Fruit fly (Drosophila melanogaster) whole organism, embryonic: ENCODE data around the gene CG15418.

Experiments
- Atf-2 ChIP-seq: fragments of 200-800 bp; sonication (Bioruptor generic); optimal IDR thresholded peaks from 2 replicates; lab custom pipeline; 2016; ENCODE audit warnings: missing biosample characterization, missing genetic modification characterization
- Awh ChIP-seq: fragments of 200-800 bp; sonication (Bioruptor generic); IDR thresholded peaks from 2 replicates; pipeline ENCODE4, ENCODE4 v1.3.6; 2022; ENCODE audit warnings: missing biosample characterization, missing genetic modification characterization
- CG10267 ChIP-seq: fragments of 200-800 bp; sonication (Bioruptor generic); optimal IDR thresholded peaks from 2 replicates; lab custom pipeline; 2018; ENCODE audit warnings: missing biosample characterization, mild to moderate bottlenecking, missing genetic modification characterization, moderate library complexity
- CG13775 ChIP-seq: fragments of 200-800 bp; sonication (Bioruptor generic); optimal IDR thresholded peaks from 3 replicates; lab custom pipeline; 2017; ENCODE audit warnings: missing biosample characterization, mild to moderate bottlenecking, missing genetic modification characterization
- CG13894 ChIP-seq: fragments of 200-800 bp; sonication (Bioruptor generic); optimal IDR thresholded peaks from 3 replicates; lab custom pipeline; 2018; ENCODE audit warnings: missing biosample characterization, mild to moderate bottlenecking, missing genetic modification characterization, moderate library complexity
- CG14441 ChIP-seq: fragments of 200-800 bp; sonication (Bioruptor generic); IDR thresholded peaks from 2 replicates; pipeline ENCODE4 v1.3.6; 2022; ENCODE audit warnings: missing biosample characterization, missing genetic modification characterization
- CG15479 ChIP-seq: fragments of 200-800 bp; sonication (Bioruptor generic); optimal IDR thresholded peaks from 3 replicates; lab custom pipeline; 2019; ENCODE audit warnings: missing biosample characterization, mild to moderate bottlenecking, missing genetic modification characterization, moderate library complexity
- CG16779 ChIP-seq: fragments of 200-800 bp; sonication (Bioruptor generic); IDR thresholded peaks from 2 replicates; pipeline ENCODE4 v1.3.6; 2022; ENCODE audit warnings: missing biosample characterization, missing genetic modification characterization
- CG17385 ChIP-seq: fragments of 200-800 bp; sonication (Bioruptor generic); optimal IDR thresholded peaks from 3 replicates; lab custom pipeline; 2018; ENCODE audit warnings: missing biosample characterization, mild to moderate bottlenecking, missing genetic modification characterization
- CG17612 ChIP-seq: fragments of 200-800 bp; sonication (Bioruptor generic); IDR thresholded peaks from 2 replicates; pipeline ENCODE4 v1.3.6; 2022; ENCODE audit warnings: missing biosample characterization, missing genetic modification characterization
- CG2199 ChIP-seq: fragments of 200-800 bp; sonication (Bioruptor generic); IDR thresholded peaks from 3 replicates; pipeline ENCODE4 v1.3.6; 2022; ENCODE audit warnings: missing biosample characterization, missing genetic modification characterization
- CG30431 ChIP-seq: fragments of 200-800 bp; sonication (Bioruptor generic); optimal IDR thresholded peaks from 2 replicates; lab custom pipeline; 2017; ENCODE audit warnings: missing biosample characterization, missing genetic modification characterization
- CG31441 ChIP-seq: fragments of 200-800 bp; sonication (Bioruptor generic); IDR thresholded peaks from 2 replicates; pipeline ENCODE4 v1.3.6; 2022; ENCODE audit warnings: missing biosample characterization, missing genetic modification characterization
- CG34224 ChIP-seq: fragments of 200-800 bp; sonication (Bioruptor generic); IDR thresholded peaks from 3 replicates; pipeline ENCODE4 v1.3.6; 2022; ENCODE audit warnings: missing biosample characterization, missing genetic modification characterization; ENCODE audit not compliant: partially characterized antibody
- CG42726 ChIP-seq: fragments of 200-800 bp; sonication (Bioruptor generic); IDR thresholded peaks from 2 replicates; pipeline ENCODE4 v1.3.6; 2022; ENCODE audit warnings: missing biosample characterization, missing genetic modification characterization; ENCODE audit not compliant: partially characterized antibody
- CG7928 ChIP-seq: fragments of 200-800 bp; sonication (Bioruptor generic); optimal IDR thresholded peaks from 2 replicates; lab custom pipeline; 2017; ENCODE audit warnings: missing biosample characterization, mild to moderate bottlenecking, missing genetic modification characterization
- CG8478 ChIP-seq: fragments of >200 bp; optimal IDR thresholded peaks from 2 replicates; lab custom pipeline; 2018
- CG9817 ChIP-seq: fragments of 200-800 bp; sonication (Bioruptor generic); optimal IDR thresholded peaks from 2 replicates; lab custom pipeline; 2018; ENCODE audit warnings: missing biosample characterization, mild to moderate bottlenecking, missing genetic modification characterization, moderate library complexity
- D ChIP-seq, 2 experiments: fragments of 200-800 bp in 1 of 2; fragments of >200 bp in 1 of 2; sonication (Bioruptor generic) in 1 of 2; optimal IDR thresholded peaks; 2 replicates in 1 of 2; 3 replicates in 1 of 2; lab custom pipeline; 2017; ENCODE audit warnings: mild to moderate bottlenecking in 1 of 2, missing biosample characterization in 1 of 2, missing genetic modification characterization in 1 of 2, missing genetic modification reagents in 1 of 2
- Dfd ChIP-seq, 2 experiments: fragments of >200 bp; optimal IDR thresholded peaks; 2 replicates each; lab custom pipeline; 2017; ENCODE audit warnings: missing biosample characterization in 2 of 2, missing genetic modification characterization in 2 of 2
- Dip2 ChIP-seq: fragments of 200-800 bp; sonication (Bioruptor generic); IDR thresholded peaks from 2 replicates; pipeline ENCODE4 v1.3.6; 2022; ENCODE audit warnings: missing biosample characterization, missing genetic modification characterization
- Elba2 ChIP-seq: fragments of 200-800 bp; sonication (Bioruptor generic); optimal IDR thresholded peaks from 3 replicates; lab custom pipeline; 2016; ENCODE audit warnings: missing biosample characterization, missing genetic modification characterization
- Gsc ChIP-seq: fragments of 200-800 bp; sonication (Bioruptor generic); IDR thresholded peaks from 2 replicates; pipeline ENCODE4 v1.3.6; 2022; ENCODE audit warnings: missing biosample characterization, missing genetic modification characterization
- Hr39 ChIP-seq: fragments of >200 bp; optimal IDR thresholded peaks from 2 replicates; lab custom pipeline; 2017
- Lhr ChIP-seq: fragments of 200-800 bp; sonication (Bioruptor generic); optimal IDR thresholded peaks from 3 replicates; lab custom pipeline; 2017; ENCODE audit warnings: mild to moderate bottlenecking, missing biosample characterization, missing genetic modification reagents, missing genetic modification characterization
- Med ChIP-seq: fragments of 200-800 bp; sonication (Bioruptor generic); peaks from one replicate; lab custom pipeline; 2016; ENCODE audit warnings: missing biosample characterization, missing genetic modification characterization, mild to moderate bottlenecking, inconsistent platforms, moderate library complexity
- NC2α ChIP-seq: fragments of 200-800 bp; sonication (Bioruptor generic); optimal IDR thresholded peaks from 2 replicates; lab custom pipeline; 2016; ENCODE audit warnings: missing biosample characterization, missing genetic modification characterization
- Opbp ChIP-seq: fragments of 200-800 bp; sonication (Bioruptor generic); IDR thresholded peaks from 3 replicates; pipeline ENCODE4 v1.3.6; 2022; ENCODE audit warnings: missing biosample characterization, missing genetic modification characterization; ENCODE audit not compliant: partially characterized antibody
- Trl ChIP-seq, 3 experiments: fragments of >200 bp in 2 of 3; fragments of 200-800 bp in 1 of 3; sonication (Bioruptor generic) in 1 of 3; optimal IDR thresholded peaks; 2 replicates in 1 of 3; 3 replicates in 2 of 3; lab custom pipeline; 2016 to 2017; ENCODE audit warnings: missing biosample characterization in 1 of 3, missing genetic modification characterization in 1 of 3
- abd-A ChIP-seq: fragments of 200-800 bp; sonication (Bioruptor generic); optimal IDR thresholded peaks from 3 replicates; lab custom pipeline; 2019; ENCODE audit warnings: missing biosample characterization, mild to moderate bottlenecking, missing genetic modification characterization, moderate library complexity
- ara ChIP-seq: fragments of 200-800 bp; sonication (Bioruptor generic); IDR thresholded peaks from 2 replicates; pipeline ENCODE4 v1.3.6; 2022; ENCODE audit warnings: missing biosample characterization, missing genetic modification characterization
- az2 ChIP-seq: fragments of 200-800 bp; sonication (Bioruptor generic); optimal IDR thresholded peaks from 3 replicates; lab custom pipeline; 2016; ENCODE audit warnings: missing biosample characterization, missing genetic modification characterization
- bbx ChIP-seq: fragments of 200-800 bp; sonication (Bioruptor generic); IDR thresholded peaks from 2 replicates; pipeline ENCODE4 v1.3.6; 2022; ENCODE audit warnings: missing biosample characterization, missing genetic modification characterization; ENCODE audit not compliant: partially characterized antibody
- cad ChIP-seq: fragments of >200 bp; optimal IDR thresholded peaks from 2 replicates; lab custom pipeline; 2017; ENCODE audit warnings: missing biosample characterization, missing genetic modification characterization
- chinmo ChIP-seq: fragments of 200-800 bp; sonication (Bioruptor generic); IDR thresholded peaks from 4 replicates; pipeline ENCODE4 v1.3.6; 2022; ENCODE audit warnings: missing biosample characterization, missing genetic modification characterization; ENCODE audit not compliant: partially characterized antibody
- ci ChIP-seq: fragments of 200-800 bp; sonication (Bioruptor generic); IDR thresholded peaks from 3 replicates; pipeline ENCODE4 v1.3.6; 2022; ENCODE audit warnings: missing biosample characterization, missing genetic modification characterization
- esg ChIP-seq: fragments of 200-800 bp; sonication (Bioruptor generic); conservative IDR thresholded peaks from 2 replicates; pipeline ENCODE4 v1.3.6; 2022; ENCODE audit warnings: missing biosample characterization, missing genetic modification characterization
- lmd ChIP-seq: fragments of 200-800 bp; sonication (Bioruptor generic); IDR thresholded peaks from 2 replicates; pipeline ENCODE4 v1.3.6; 2022; ENCODE audit warnings: missing biosample characterization, missing genetic modification characterization
- org-1 ChIP-seq: fragments of 200-800 bp; sonication (Bioruptor generic); optimal IDR thresholded peaks from 2 replicates; lab custom pipeline; 2017; ENCODE audit warnings: missing biosample characterization, missing genetic modification characterization
- otp ChIP-seq: fragments of 200-800 bp; sonication (Bioruptor generic); IDR thresholded peaks from 3 replicates; pipeline ENCODE4, ENCODE4 v1.3.6; 2022; ENCODE audit warnings: missing biosample characterization, missing genetic modification characterization
- pnt ChIP-seq: fragments of 200-800 bp; sonication (Bioruptor generic); optimal IDR thresholded peaks from 3 replicates; lab custom pipeline; 2016; ENCODE audit warnings: missing biosample characterization, missing genetic modification characterization
- prd ChIP-seq, 3 experiments: fragments of >200 bp in 2 of 3; fragments of 200-800 bp in 1 of 3; sonication (Bioruptor generic) in 1 of 3; optimal IDR thresholded peaks in 2 of 3; IDR thresholded peaks in 1 of 3; 2 replicates in 2 of 3; 3 replicates in 1 of 3; pipeline versions ENCODE4 v1.3.6 to Lab custom; 2017 to 2022; ENCODE audit warnings: missing biosample characterization in 1 of 3, missing genetic modification characterization in 1 of 3
- pum ChIP-seq: fragments of 200-800 bp; sonication (Bioruptor generic); optimal IDR thresholded peaks from 2 replicates; lab custom pipeline; 2016; ENCODE audit warnings: missing biosample characterization, missing genetic modification characterization
- ro ChIP-seq: fragments of 200-800 bp; sonication (Bioruptor generic); IDR thresholded peaks from 2 replicates; pipeline ENCODE4 v1.3.6; 2022; ENCODE audit warnings: missing biosample characterization, missing genetic modification characterization
- sd ChIP-seq: fragments of 200-800 bp; sonication (Bioruptor generic); optimal IDR thresholded peaks from 3 replicates; lab custom pipeline; 2018; ENCODE audit warnings: missing biosample characterization, mild to moderate bottlenecking, missing genetic modification characterization, moderate library complexity
- twi ChIP-seq: fragments of 200-800 bp; optimal IDR thresholded peaks from 2 replicates; lab custom pipeline; 2019; ENCODE audit warnings: missing biosample characterization, mild to moderate bottlenecking, missing genetic modification characterization, moderate library complexity
- zen ChIP-seq: fragments of 200-800 bp; sonication (Bioruptor generic); optimal IDR thresholded peaks from 3 replicates; lab custom pipeline; 2018; ENCODE audit warnings: missing biosample characterization, mild to moderate bottlenecking, missing genetic modification characterization, moderate library complexity

CG15418 gene

DNA sequence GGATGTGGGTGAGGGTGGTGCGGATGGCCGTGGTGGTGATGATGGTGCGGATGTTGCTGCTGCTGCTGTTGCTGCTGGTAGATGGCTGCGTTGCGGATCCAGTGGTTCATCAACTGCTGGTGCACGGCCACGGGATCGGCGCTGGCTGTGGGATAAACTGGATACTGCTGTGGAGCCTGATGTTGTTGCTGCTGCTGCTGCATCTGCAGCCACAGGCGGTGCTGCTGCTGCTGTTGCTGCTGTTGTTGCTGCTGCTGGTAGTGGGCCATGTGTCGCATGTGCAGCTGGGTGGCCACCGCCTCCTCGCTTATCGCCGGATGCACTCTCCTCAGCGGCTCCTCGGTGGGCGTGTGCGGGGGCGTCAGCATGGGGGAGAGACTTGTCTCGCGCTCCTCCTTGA, 15.8 kb downstream of the CG15418 start:
- TF ChIP-seq CG8478 (peak; percentile 60), Gsc (GFP tag; lab: Robert Waterston, UW) (no peak), Dfd (GFP tag; optimal IDR thresholded peaks at IDR 0.05; lab: Kevin White, UChicago) (peak in 1 of 2 experiments; percentile 11), Opbp (GFP tag; lab: Robert Waterston, UW) (0 out of 3 replicates have a peak, but pooled peaks have one; percentile 35)

DNA sequence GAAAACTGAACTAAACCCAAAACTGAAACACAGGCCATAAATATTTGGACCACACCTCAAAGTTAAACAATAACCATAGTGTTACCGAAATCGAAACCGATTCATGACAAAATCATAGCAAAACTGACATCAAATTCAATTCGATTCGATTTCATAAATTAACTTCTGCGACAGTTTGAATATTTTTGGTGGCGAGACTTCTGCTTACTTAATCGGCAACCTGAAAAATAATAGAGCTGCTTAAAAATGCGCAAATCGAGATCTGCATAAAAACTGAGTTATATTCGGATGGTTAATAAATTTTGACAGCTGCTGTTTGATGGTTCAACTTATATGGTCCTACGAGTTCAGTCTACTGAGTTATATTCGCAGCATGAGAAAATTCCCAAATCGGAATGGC, 18.0 kb downstream of the CG15418 start:
- TF ChIP-seq Hr39 (lab: Kevin White, UChicago) (no peak), org-1 (GFP tag; lab: Kevin White, UChicago) (no peak), CG16779 (no peak), CG13894 (tag; lab: Kevin White, UChicago) (peak; percentile 54), Atf-2 (GFP tag; lab: Kevin White, UChicago) (no peak), CG13775 (GFP tag; lab: Kevin White, UChicago) (no peak), abd-A (peak; percentile 78), CG42726 (no peak), CG7928 (GFP tag; lab: Kevin White, UChicago) (no peak), Lhr (GFP tag; lab: Kevin White, UChicago) (no peak), bbx (GFP tag; lab: Robert Waterston, UW) (no peak), CG34224 (GFP tag; lab: Robert Waterston, UW) (no peak), CG2199 (GFP tag; lab: Robert Waterston, UW) (no peak), sd (tag; lab: Kevin White, UChicago) (peak; percentile 22), Gsc (GFP tag; lab: Robert Waterston, UW) (no peak), CG8478 (no peak), Trl (optimal IDR thresholded peaks at IDR 0.05; lab: Kevin White, UChicago) (no peak), Trl (GFP tag; optimal IDR thresholded peaks at IDR 0.05; lab: Kevin White, UChicago) (no peak), chinmo (GFP tag; lab: Robert Waterston, UW) (0 out of 4 replicates have a peak, but pooled peaks have one; percentile 33), Awh (no peak), pnt (GFP tag; lab: Kevin White, UChicago) (no peak), CG17612 (no peak), Dip2 (GFP tag; lab: Robert Waterston, UW) (no peak), CG9817 (no peak), pum (no peak), CG14441 (no peak)

DNA sequence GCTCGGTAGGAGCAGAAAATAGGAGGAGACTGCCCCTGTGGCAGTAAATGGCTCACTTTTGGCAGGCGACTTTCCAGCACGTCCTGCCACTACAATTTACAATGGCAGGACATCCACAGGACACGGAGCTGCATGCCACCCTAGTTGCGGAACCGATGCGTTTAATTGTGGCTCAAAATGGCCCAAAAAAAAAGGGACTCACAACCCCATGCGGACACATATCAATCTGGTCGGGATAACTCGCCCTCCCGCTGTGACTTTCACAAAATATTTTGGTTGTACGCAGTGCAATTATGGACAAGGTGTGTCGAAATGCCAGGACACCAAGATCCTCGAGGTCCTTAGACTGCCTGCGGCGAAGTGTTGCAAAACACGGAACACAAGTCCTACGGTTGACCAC, 18.9 kb downstream of the CG15418 start:
- TF ChIP-seq cad (GFP tag; lab: Kevin White, UChicago), result peak; percentile 27
- no peak for TF ChIP-seq CG13894 (tag; lab: Kevin White, UChicago)
- peak; percentile 63 for TF ChIP-seq CG15479 (GFP tag; lab: Kevin White, UChicago)
- TF ChIP-seq prd (optimal IDR thresholded peaks at IDR 0.05; lab: Kevin White, UChicago), result no peak
- peak; percentile 74; the same call in 2 of the 3 replicates for TF ChIP-seq prd (GFP tag; IDR thresholded peaks at IDR 0.05; lab: Robert Waterston, UW)
- TF ChIP-seq zen (tag; lab: Kevin White, UChicago), result peak; percentile 93
- TF ChIP-seq ro (GFP tag; lab: Robert Waterston, UW), result 0 out of 2 replicates have a peak, but pooled peaks have one; percentile 11
- peak; percentile 94 for TF ChIP-seq D (optimal IDR thresholded peaks at IDR 0.05; lab: Kevin White, UChicago)
- TF ChIP-seq D (GFP tag; optimal IDR thresholded peaks at IDR 0.05; lab: Kevin White, UChicago), result no peak
- peak; percentile 44 for TF ChIP-seq twi (tag; lab: Kevin White, UChicago)
- TF ChIP-seq CG17385, result no peak

DNA sequence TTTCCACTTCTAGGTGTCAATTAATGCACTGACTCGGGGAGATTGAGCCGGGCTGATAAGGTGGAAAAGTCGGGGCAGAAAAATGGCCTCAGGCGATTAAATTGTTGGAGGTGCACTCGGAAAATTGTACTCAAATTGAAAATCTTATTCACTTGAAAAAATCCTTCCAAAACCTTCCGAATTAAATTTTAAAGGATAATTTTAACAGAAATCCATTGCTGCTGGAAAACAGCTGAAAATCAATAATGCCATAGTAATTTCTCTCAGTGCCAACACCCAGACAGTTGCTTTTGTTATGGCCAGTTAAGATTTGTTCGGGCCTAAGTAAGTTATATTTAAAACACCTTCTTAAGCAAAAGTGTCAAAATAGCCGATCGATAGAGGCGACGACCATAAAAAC, 20.7 kb downstream of the CG15418 start:
- TF ChIP-seq esg (GFP tag; lab: Robert Waterston, UW) (0 out of 2 replicates have a peak, but pooled peaks have one; percentile 13), NC2α (GFP tag; lab: Kevin White, UChicago) (peak; percentile 2), Elba2 (peak; percentile 4), CG30431 (peak; percentile 36), pum (peak; percentile 37), CG31441 (GFP tag; lab: Robert Waterston, UW) (0 out of 2 replicates have a peak, but pooled peaks have one; percentile 9), otp (GFP tag; lab: Robert Waterston, UW) (peak; percentile 57; the same call in 1 of the 3 replicates), Med (peak; percentile 60), CG10267 (tag; lab: Kevin White, UChicago) (peak; percentile 29), lmd (GFP tag; lab: Robert Waterston, UW) (peak; percentile 7; the same call in 1 of the 2 replicates), ci (GFP tag; lab: Robert Waterston, UW) (peak; percentile 65; the same call in 1 of the 3 replicates), az2 (GFP tag; lab: Kevin White, UChicago) (peak; percentile 39), ara (GFP tag; lab: Robert Waterston, UW) (peak; percentile 49; the same call in 1 of the 2 replicates)
